Worm (Caenorhabditis elegans): ENCODE measurements around the gene bath-47.
"Not testable (repeated sequence)": the region's sequence is repeated elsewhere in the genome, so short reads cannot be mapped to it uniquely, and the experiment has no call there.

bath-47 gene

ce11 chrII:1616382-1616781, 14.8 kb downstream of the bath-47 start, which contains the start of gene fbxa-165:
Gene fbxa-165 (minus strand): TSS chrII:1616482.
- TF ChIP-seq hmbx-1 (tag; optimal IDR thresholded peaks at IDR 0.05) = no peak
- TF ChIP-seq ets-7 (tag; optimal IDR thresholded peaks at IDR 0.05) = no peak
- no peak for TF ChIP-seq ama-1 (optimal IDR thresholded peaks at IDR 0.05)

ce11 chrII:1618948-1619347, 17.3 kb downstream of the bath-47 start, which contains the start of gene fbxa-166:
Gene fbxa-166 (minus strand): TSS chrII:1619048.
- TF ChIP-seq sea-1 (GFP tag; conservative IDR thresholded peaks at IDR 0.05) (no peak), hmg-4 (GFP tag; optimal IDR thresholded peaks at IDR 0.05) (no peak), ama-1 (optimal IDR thresholded peaks at IDR 0.05) (no peak), tbx-11 (GFP tag; IDR thresholded peaks at IDR 0.05) (no peak), tra-4 (tag; optimal IDR thresholded peaks at IDR 0.05) (no peak), F13C5.2 (tag; optimal IDR thresholded peaks at IDR 0.05) (no peak)

ce11 chrII:1621180-1621579, 19.6 kb downstream of the bath-47 start, which contains the start of gene fbxa-158:
Gene fbxa-158 (minus strand): TSS chrII:1621280.
- TF ChIP-seq hnd-1 (tag; optimal IDR thresholded peaks at IDR 0.05) (no peak), ceh-36 (tag; optimal IDR thresholded peaks at IDR 0.05) (no peak), tbx-37 (GFP tag; conservative IDR thresholded peaks at IDR 0.05) (no peak), flt-1 (GFP tag; IDR thresholded peaks at IDR 0.05) (no peak), scrt-1 (GFP tag; IDR thresholded peaks at IDR 0.05) (no peak), F13C5.2 (tag; optimal IDR thresholded peaks at IDR 0.05) (no peak), ets-7 (tag; optimal IDR thresholded peaks at IDR 0.05) (no peak), hmbx-1 (tag; optimal IDR thresholded peaks at IDR 0.05) (no peak), hmg-4 (GFP tag; optimal IDR thresholded peaks at IDR 0.05) (no peak)

- TF ChIP-seq sea-1 (GFP tag; conservative IDR thresholded peaks at IDR 0.05) (no peak), hnd-1 (tag; optimal IDR thresholded peaks at IDR 0.05) (no peak), hmbx-1 (tag; optimal IDR thresholded peaks at IDR 0.05) (no peak), flt-1 (GFP tag; IDR thresholded peaks at IDR 0.05) (no peak), tbx-11 (GFP tag; IDR thresholded peaks at IDR 0.05) (no peak)
Measured at ce11 chrII:1621795-1622194, 20.2 kb downstream of the bath-47 start.

- TF ChIP-seq ceh-36 (tag; optimal IDR thresholded peaks at IDR 0.05) (no peak), tra-4 (tag; optimal IDR thresholded peaks at IDR 0.05) (no peak), sea-1 (GFP tag; conservative IDR thresholded peaks at IDR 0.05) (no peak), hmg-4 (GFP tag; optimal IDR thresholded peaks at IDR 0.05) (no peak), B0310.2 (tag; optimal IDR thresholded peaks at IDR 0.05) (no peak), scrt-1 (GFP tag; IDR thresholded peaks at IDR 0.05) (no peak), pes-1 (GFP tag; IDR thresholded peaks at IDR 0.05) (no peak), flt-1 (GFP tag; IDR thresholded peaks at IDR 0.05) (no peak), ets-7 (tag; optimal IDR thresholded peaks at IDR 0.05) (no peak), aly-1 (tag; optimal IDR thresholded peaks at IDR 0.05) (no peak), hmbx-1 (tag; optimal IDR thresholded peaks at IDR 0.05) (no peak), F13C5.2 (tag; optimal IDR thresholded peaks at IDR 0.05) (no peak), ama-1 (optimal IDR thresholded peaks at IDR 0.05) (no peak), ceh-13 (GFP tag; optimal IDR thresholded peaks at IDR 0.05) (no peak)
Measured at ce11 chrII:1624572-1624971, 23.0 kb downstream of the bath-47 start, which contains the start of gene fbxa-160. Gene fbxa-160 (minus strand): TSS chrII:1624672.

- TF ChIP-seq ama-1 (optimal IDR thresholded peaks at IDR 0.05) (no peak), ceh-36 (tag; optimal IDR thresholded peaks at IDR 0.05) (no peak), pes-1 (GFP tag; IDR thresholded peaks at IDR 0.05) (no peak)
Measured at ce11 chrII:1625666-1626065, 24.1 kb downstream of the bath-47 start, which contains the start of gene C08E3.14. Gene C08E3.14 (plus strand): TSS chrII:1625966.

- TF ChIP-seq tra-4, hnd-1, ceh-36 (tag; optimal IDR thresholded peaks at IDR 0.05): not testable (repeated sequence)
Measured at ce11 chrII:1627783-1628182, 26.2 kb downstream of the bath-47 start, which contains the start of gene C08E3.15. Gene C08E3.15 (minus strand): TSS chrII:1627883.

- TF ChIP-seq aly-1 (tag; optimal IDR thresholded peaks at IDR 0.05); hmg-4 (GFP tag; optimal IDR thresholded peaks at IDR 0.05); scrt-1 (GFP tag; IDR thresholded peaks at IDR 0.05): not testable (repeated sequence)
Measured at ce11 chrII:1632216-1632615, 30.6 kb downstream of the bath-47 start, which contains the start of gene C08E3.13. Gene C08E3.13 (minus strand): TSS chrII:1632316.

ce11 chrII:1633490-1633889, 31.9 kb downstream of the bath-47 start, which contains the start of gene C08E3.1:
Gene C08E3.1 (plus strand): TSS chrII:1633790.
- not testable (repeated sequence) for TF ChIP-seq tbx-11 (GFP tag; IDR thresholded peaks at IDR 0.05); B0310.2 (tag; optimal IDR thresholded peaks at IDR 0.05); hnd-1 (tag; optimal IDR thresholded peaks at IDR 0.05)

ce11 chrII:1635969-1636368, 34.4 kb downstream of the bath-47 start:
- TF ChIP-seq tbx-37 (GFP tag; conservative IDR thresholded peaks at IDR 0.05) = no peak
- TF ChIP-seq tbx-11 (GFP tag; IDR thresholded peaks at IDR 0.05) = no peak
- no peak for TF ChIP-seq B0310.2 (tag; optimal IDR thresholded peaks at IDR 0.05)
- TF ChIP-seq ets-7 (tag; optimal IDR thresholded peaks at IDR 0.05) = no peak
- TF ChIP-seq pes-1 (GFP tag; IDR thresholded peaks at IDR 0.05) = no peak
- no peak for TF ChIP-seq flt-1 (GFP tag; IDR thresholded peaks at IDR 0.05)
- no peak for TF ChIP-seq ceh-36 (tag; optimal IDR thresholded peaks at IDR 0.05)
- no peak for TF ChIP-seq ama-1 (optimal IDR thresholded peaks at IDR 0.05)
- TF ChIP-seq scrt-1 (GFP tag; IDR thresholded peaks at IDR 0.05) = no peak
- no peak for TF ChIP-seq ceh-13 (GFP tag; optimal IDR thresholded peaks at IDR 0.05)
- TF ChIP-seq F13C5.2 (tag; optimal IDR thresholded peaks at IDR 0.05) = no peak
- no peak for TF ChIP-seq sea-1 (GFP tag; conservative IDR thresholded peaks at IDR 0.05)
- TF ChIP-seq aly-1 (tag; optimal IDR thresholded peaks at IDR 0.05) = no peak
- no peak for TF ChIP-seq tra-4 (tag; optimal IDR thresholded peaks at IDR 0.05)
- no peak for TF ChIP-seq hmbx-1 (tag; optimal IDR thresholded peaks at IDR 0.05)
- no peak for TF ChIP-seq hmg-4 (GFP tag; optimal IDR thresholded peaks at IDR 0.05)
- no peak for TF ChIP-seq hnd-1 (tag; optimal IDR thresholded peaks at IDR 0.05)

All from whole organism, early embryonic.